Worm (Caenorhabditis elegans) whole organism, young adult: Measurements from ENCODE around the gene mig-17.

ENCODE experiments used
- B0035.1 ChIP-seq: sonication (generic microtip); optimal IDR thresholded peaks from 2 replicates; lab custom pipeline; 2016; ENCODE audit warnings: missing genetic modification characterization, mild to moderate bottlenecking, missing compliant biosample characterization, missing genotype, missing genetic modification reagents
- C17E4.6 ChIP-seq: fragments of 200-800 bp; sonication (Bioruptor generic); IDR thresholded peaks from 2 replicates; pipeline ENCODE4 v1.3.6; 2022; ENCODE audit warnings: missing genetic modification reagents, missing genetic modification characterization, missing compliant biosample characterization
- F22D6.2 ChIP-seq: sonication (generic microtip); optimal IDR thresholded peaks from 2 replicates; lab custom pipeline; 2016; ENCODE audit warnings: mild to moderate bottlenecking, missing genetic modification characterization, missing compliant biosample characterization
- F33H1.4 ChIP-seq: fragments of 200-800 bp; sonication (Bioruptor generic); IDR thresholded peaks from 2 replicates; pipeline ENCODE4 v1.3.6; 2022; ENCODE audit warnings: missing genetic modification reagents, missing genetic modification characterization, missing compliant biosample characterization
- F57C9.4 ChIP-seq: sonication (generic microtip); optimal IDR thresholded peaks from 2 replicates; lab custom pipeline; 2017; ENCODE audit warnings: mild to moderate bottlenecking, missing genetic modification characterization, missing compliant biosample characterization
- K11D2.4 ChIP-seq: fragments of 200-800 bp; sonication (Bioruptor generic); IDR thresholded peaks from 2 replicates; pipeline ENCODE4 v1.3.6; 2022; ENCODE audit warnings: missing genetic modification reagents, missing genetic modification characterization, missing compliant biosample characterization
- K12H6.12 ChIP-seq: fragments of 200-800 bp; sonication (Bioruptor generic); optimal IDR thresholded peaks from 2 replicates; lab custom pipeline; 2018; ENCODE audit warnings: mild to moderate bottlenecking, missing genetic modification characterization, missing compliant biosample characterization
- T26A5.8 ChIP-seq: sonication (generic microtip); optimal IDR thresholded peaks from 2 replicates; lab custom pipeline; 2016; ENCODE audit warnings: missing genetic modification characterization, missing compliant biosample characterization
- Y53F4B.3 ChIP-seq: fragments of 200-800 bp; sonication (Bioruptor generic); IDR thresholded peaks from 2 replicates; pipeline ENCODE4 v1.3.6; 2022; ENCODE audit warnings: missing genetic modification reagents, missing genetic modification characterization, missing compliant biosample characterization
- Y95B8A.8 ChIP-seq: fragments of 200-800 bp; sonication (Bioruptor generic); IDR thresholded peaks from 2 replicates; pipeline ENCODE4 v1.3.6; 2022; ENCODE audit warnings: missing genetic modification reagents, missing genetic modification characterization, missing compliant biosample characterization
- akir-1 ChIP-seq: fragments of 200-800 bp; sonication (Bioruptor generic); optimal IDR thresholded peaks from 2 replicates; lab custom pipeline; 2018; ENCODE audit warnings: mild to moderate bottlenecking, missing genetic modification characterization, moderate library complexity, missing compliant biosample characterization
- atf-7 ChIP-seq: sonication (generic microtip); optimal IDR thresholded peaks from 2 replicates; lab custom pipeline; 2017; ENCODE audit warnings: mild to moderate bottlenecking, missing genetic modification characterization, missing compliant biosample characterization
- attf-3 ChIP-seq: fragments of 200-800 bp; sonication (Bioruptor generic); conservative IDR thresholded peaks from 2 replicates; pipeline ENCODE4 v1.3.6; 2022; ENCODE audit warnings: missing genetic modification reagents, missing genetic modification characterization, missing compliant biosample characterization
- attf-6 ChIP-seq: fragments of 200-800 bp; sonication (Bioruptor generic); IDR thresholded peaks from 2 replicates; pipeline ENCODE4 v1.3.6; 2022; ENCODE audit warnings: missing genetic modification reagents, missing genetic modification characterization, missing compliant biosample characterization
- cebp-1 ChIP-seq, 2 experiments: fragments of 200-800 bp in 1 of 2; sonication (Bioruptor generic) in 1 of 2; sonication (generic microtip) in 1 of 2; IDR thresholded peaks in 1 of 2; optimal IDR thresholded peaks in 1 of 2; 2 replicates each; pipeline versions ENCODE4 v1.3.6 to Lab custom; 2017 to 2022; ENCODE audit warnings: missing compliant biosample characterization in 2 of 2, missing genetic modification characterization in 2 of 2, mild to moderate bottlenecking in 1 of 2, missing genetic modification reagents in 1 of 2, moderate library complexity in 1 of 2
- cebp-2 ChIP-seq: fragments of 200-800 bp; sonication (Bioruptor generic); IDR thresholded peaks from 2 replicates; pipeline ENCODE4 v1.3.6; 2022; ENCODE audit warnings: missing genetic modification characterization, missing compliant biosample characterization
- ceh-27 ChIP-seq: fragments of 200-800 bp; sonication (Bioruptor generic); optimal IDR thresholded peaks from 2 replicates; lab custom pipeline; 2018; ENCODE audit warnings: mild to moderate bottlenecking, missing genetic modification characterization, moderate library complexity, missing compliant biosample characterization
- ceh-58 ChIP-seq: fragments of 200-800 bp; sonication (Bioruptor generic); IDR thresholded peaks from 2 replicates; pipeline ENCODE4 v1.3.6; 2022; ENCODE audit warnings: missing genetic modification characterization, missing compliant biosample characterization
- ceh-91 ChIP-seq: fragments of 200-800 bp; sonication (Bioruptor generic); IDR thresholded peaks from 2 replicates; pipeline ENCODE4 v1.3.6; 2022; ENCODE audit warnings: missing genetic modification reagents, missing genetic modification characterization, missing compliant biosample characterization
- chd-7 ChIP-seq: sonication (generic microtip); optimal IDR thresholded peaks from 2 replicates; lab custom pipeline; 2016; ENCODE audit warnings: mild to moderate bottlenecking, missing genetic modification characterization, moderate library complexity, missing compliant biosample characterization
- die-1 ChIP-seq: sonication (generic microtip); optimal IDR thresholded peaks from 2 replicates; lab custom pipeline; 2016; ENCODE audit warnings: missing genotype, mild to moderate bottlenecking, missing genetic modification characterization, missing compliant biosample characterization
- efl-1 ChIP-seq: fragments of 150-350 bp; optimal IDR thresholded peaks from 2 replicates; lab custom pipeline; 2014; ENCODE audit warnings: missing biosample characterization, missing genetic modification reagents, missing genetic modification characterization
- egrh-3 ChIP-seq: fragments of 200-800 bp; sonication (Bioruptor generic); IDR thresholded peaks from 2 replicates; pipeline ENCODE4 v1.3.6; 2022; ENCODE audit warnings: missing genetic modification reagents, missing genetic modification characterization, missing compliant biosample characterization
- fkh-3 ChIP-seq: sonication (generic microtip); optimal IDR thresholded peaks from 2 replicates; lab custom pipeline; 2016; ENCODE audit warnings: mild to moderate bottlenecking, missing genetic modification characterization, missing compliant biosample characterization
- let-607 ChIP-seq, 2 experiments: fragments of 200-800 bp in 1 of 2; sonication (Bioruptor generic) in 1 of 2; sonication (generic microtip) in 1 of 2; optimal IDR thresholded peaks; 2 replicates each; lab custom pipeline; 2016 to 2018; ENCODE audit warnings: mild to moderate bottlenecking in 2 of 2, missing compliant biosample characterization in 2 of 2, missing genetic modification characterization in 2 of 2, moderate library complexity in 2 of 2, missing genotype in 1 of 2
- lin-54 ChIP-seq: fragments of 200-800 bp; sonication (Bioruptor generic); optimal IDR thresholded peaks from 2 replicates; lab custom pipeline; 2018; ENCODE audit warnings: mild to moderate bottlenecking, missing genetic modification characterization, missing compliant biosample characterization
- madf-3 ChIP-seq: fragments of 200-800 bp; sonication (Bioruptor generic); IDR thresholded peaks from 2 replicates; pipeline ENCODE4 v1.3.6; 2022; ENCODE audit warnings: missing genetic modification reagents, missing genetic modification characterization, missing compliant biosample characterization
- mxl-1 ChIP-seq: sonication (generic microtip); optimal IDR thresholded peaks from 2 replicates; lab custom pipeline; 2016; ENCODE audit warnings: missing genetic modification characterization, missing compliant biosample characterization
- nfya-2 ChIP-seq: fragments of 200-800 bp; sonication (Bioruptor generic); IDR thresholded peaks from 2 replicates; pipeline ENCODE4 v1.3.6; 2022; ENCODE audit warnings: missing genetic modification reagents, missing genetic modification characterization, missing compliant biosample characterization
- nhr-27 ChIP-seq: fragments of 200-800 bp; sonication (Bioruptor generic); optimal IDR thresholded peaks from 2 replicates; lab custom pipeline; 2018; ENCODE audit warnings: mild to moderate bottlenecking, missing genetic modification characterization, moderate library complexity, missing compliant biosample characterization
- nhr-90 ChIP-seq: sonication (generic microtip); optimal IDR thresholded peaks from 2 replicates; lab custom pipeline; 2016; ENCODE audit warnings: missing genotype, mild to moderate bottlenecking, missing genetic modification characterization, missing compliant biosample characterization
- sea-2 ChIP-seq: fragments of 200-800 bp; sonication (Bioruptor generic); IDR thresholded peaks from 2 replicates; pipeline ENCODE4 v1.3.6; 2022; ENCODE audit warnings: missing genetic modification characterization, missing compliant biosample characterization
- snpc-1.3 ChIP-seq: sonication (generic microtip); optimal IDR thresholded peaks from 2 replicates; lab custom pipeline; 2017; ENCODE audit warnings: missing genetic modification characterization, mild to moderate bottlenecking, missing compliant biosample characterization, antibody characterized with exemption, moderate library complexity, missing genotype, missing genetic modification reagents; ENCODE audit not compliant: insufficient read depth
- snpc-3.4 ChIP-seq: sonication (generic microtip); optimal IDR thresholded peaks from 2 replicates; lab custom pipeline; 2017; ENCODE audit warnings: missing genetic modification characterization, mild to moderate bottlenecking, missing compliant biosample characterization, antibody characterized with exemption, moderate library complexity, missing genotype, missing genetic modification reagents
- somi-1 ChIP-seq: fragments of 200-800 bp; sonication (Bioruptor generic); optimal IDR thresholded peaks from 2 replicates; lab custom pipeline; 2018; ENCODE audit warnings: mild to moderate bottlenecking, missing genetic modification characterization, missing compliant biosample characterization
- tlf-1 ChIP-seq: fragments of 200-800 bp; sonication (Bioruptor generic); optimal IDR thresholded peaks from 2 replicates; lab custom pipeline; 2018; ENCODE audit warnings: mild to moderate bottlenecking, missing genetic modification characterization, missing compliant biosample characterization
- unc-62 ChIP-seq: fragments of 150-350 bp; optimal IDR thresholded peaks from 2 replicates; lab custom pipeline; 2014; ENCODE audit warnings: missing biosample characterization, missing genetic modification reagents, missing genetic modification characterization
- xnd-1 ChIP-seq: sonication (generic microtip); optimal IDR thresholded peaks from 2 replicates; lab custom pipeline; 2016; ENCODE audit warnings: missing genotype, missing genetic modification reagents, missing genetic modification characterization, missing compliant biosample characterization
- ztf-18 ChIP-seq: sonication (generic microtip); optimal IDR thresholded peaks from 2 replicates; lab custom pipeline; 2016; ENCODE audit warnings: missing genotype, mild to moderate bottlenecking, missing genetic modification characterization, missing compliant biosample characterization
- ztf-25 ChIP-seq: fragments of 200-800 bp; sonication (Bioruptor generic); IDR thresholded peaks from 2 replicates; pipeline ENCODE4 v1.3.6; 2022; ENCODE audit warnings: missing genetic modification reagents, missing genetic modification characterization, missing compliant biosample characterization
- ztf-26 ChIP-seq: sonication (generic microtip); optimal IDR thresholded peaks from 2 replicates; lab custom pipeline; 2017; ENCODE audit warnings: missing genetic modification characterization, missing compliant biosample characterization

The mig-17 gene

DNA sequence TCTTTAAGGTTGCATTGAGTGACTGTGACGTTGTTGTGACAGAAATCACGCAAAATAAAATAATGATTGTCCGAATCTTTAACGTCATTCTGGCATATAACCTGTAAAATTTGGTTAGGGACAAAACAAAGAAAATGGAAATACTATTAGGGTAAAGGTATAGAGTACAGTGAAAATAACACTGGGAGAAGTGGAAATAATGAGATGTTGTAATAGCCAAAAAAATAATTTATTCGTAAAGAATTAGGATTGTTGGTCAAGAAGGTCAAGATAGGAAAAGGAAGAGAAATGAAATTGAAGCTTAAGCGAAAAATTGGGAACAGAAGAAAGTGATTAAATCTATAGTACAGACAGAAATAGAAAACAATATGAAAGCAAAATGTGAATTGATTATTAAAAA lies 31.4 kb upstream of the mig-17 start, which contains the start of gene deg-3:
TSS of gene deg-3 (minus strand) at position 101 of the 400 bp plus-strand sequence.
- TF ChIP-seq F57C9.4 (no peak), Y95B8A.8 (GFP tag; lab: Robert Waterston, UW) (no peak), mxl-1 (no peak), C17E4.6 (GFP tag; lab: Robert Waterston, UW) (no peak), akir-1 (GFP tag; lab: Kevin White, UChicago) (no peak), ceh-91 (no peak), tlf-1 (GFP tag; lab: Kevin White, UChicago) (no peak)

DNA sequence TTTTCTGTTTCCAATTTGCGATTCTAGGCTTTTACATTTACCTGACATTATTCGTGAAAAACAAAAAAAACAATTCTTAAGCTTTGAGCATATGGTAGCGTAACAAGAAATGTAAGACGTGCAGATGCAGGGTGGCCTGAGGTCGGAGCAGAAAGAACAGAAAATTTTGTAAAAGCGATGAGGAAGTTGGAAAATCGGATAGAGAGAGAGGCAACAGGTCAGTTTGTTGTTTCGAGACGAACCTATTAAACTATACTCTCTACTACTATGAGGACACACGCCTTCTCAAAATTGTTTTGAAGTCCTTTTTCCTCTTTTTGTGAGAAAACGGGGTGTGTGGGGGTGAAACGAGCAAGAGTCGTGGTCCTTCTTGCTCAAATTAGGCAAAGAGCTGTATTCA lies 24.9 kb upstream of the mig-17 start, which contains the start of gene des-2:
TSS of gene des-2 (minus strand) at position 101 of the 400 bp plus-strand sequence.
- TF ChIP-seq tlf-1 (GFP tag; lab: Kevin White, UChicago) (no peak), let-607 (tag; optimal IDR thresholded peaks at IDR 0.05; lab: Kevin White, UChicago) (no peak), B0035.1 (tag; lab: Kevin White, UChicago) (no peak), egrh-3 (GFP tag; lab: Robert Waterston, UW) (no peak), ztf-25 (GFP tag; lab: Robert Waterston, UW) (no peak)
- TF ChIP-seq, all 124 proteins: peak for 0

DNA sequence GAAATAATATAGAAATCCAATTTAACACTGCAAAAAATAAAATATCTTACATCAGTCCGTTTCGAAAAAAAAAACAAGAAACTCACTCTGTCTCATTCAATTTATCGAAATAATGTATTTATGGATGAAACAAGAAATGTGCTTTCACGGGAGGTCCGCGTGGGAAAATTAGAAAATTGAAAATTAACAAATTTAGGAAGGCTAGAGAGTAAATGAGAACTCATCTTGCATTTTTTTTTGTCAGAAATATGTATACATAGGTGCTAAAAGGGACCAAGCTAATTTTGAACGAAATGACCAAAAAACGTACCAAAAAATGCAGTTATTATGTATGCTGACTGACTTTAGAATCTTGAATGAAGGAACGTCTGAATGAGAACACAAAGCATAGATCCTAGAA lies 21.9 kb upstream of the mig-17 start, which contains the start of gene T26H10.2:
TSS of gene T26H10.2 (minus strand) at position 101 of the 400 bp plus-strand sequence.
- TF ChIP-seq xnd-1 (tag; lab: Kevin White, UChicago) = no peak
- TF ChIP-seq cebp-1 (GFP tag; IDR thresholded peaks at IDR 0.05; lab: Robert Waterston, UW) = no peak
- no peak for TF ChIP-seq cebp-1 (tag; optimal IDR thresholded peaks at IDR 0.05; lab: Kevin White, UChicago)
- TF ChIP-seq F33H1.4 (GFP tag; lab: Robert Waterston, UW) = no peak
- TF ChIP-seq efl-1 (GFP tag; lab: Kevin White, UChicago) = no peak
- TF ChIP-seq ceh-91 = no peak
- no peak for TF ChIP-seq T26A5.8
- no peak for TF ChIP-seq somi-1 (GFP tag; lab: Kevin White, UChicago)
- TF ChIP-seq die-1 (tag; lab: Kevin White, UChicago) = no peak
- TF ChIP-seq Y53F4B.3 (GFP tag; lab: Robert Waterston, UW) = no peak
- no peak for TF ChIP-seq B0035.1 (tag; lab: Kevin White, UChicago)
- no peak for TF ChIP-seq ztf-26 (tag; lab: Kevin White, UChicago)
- TF ChIP-seq K12H6.12 (tag; lab: Kevin White, UChicago) = no peak
- TF ChIP-seq atf-7 (tag; lab: Kevin White, UChicago) = no peak
- no peak for TF ChIP-seq nhr-27

ce11 chrV:11428728-11429127 lies 17.8 kb upstream of the mig-17 start:
- TF ChIP-seq let-607 (tag; optimal IDR thresholded peaks at IDR 0.05; lab: Kevin White, UChicago) (no peak), madf-3 (GFP tag; lab: Robert Waterston, UW) (no peak), lin-54 (no peak), attf-6 (no peak), fkh-3 (no peak), B0035.1 (tag; lab: Kevin White, UChicago) (no peak), sea-2 (GFP tag; lab: Robert Waterston, UW) (no peak), chd-7 (tag; lab: Kevin White, UChicago) (no peak)

DNA sequence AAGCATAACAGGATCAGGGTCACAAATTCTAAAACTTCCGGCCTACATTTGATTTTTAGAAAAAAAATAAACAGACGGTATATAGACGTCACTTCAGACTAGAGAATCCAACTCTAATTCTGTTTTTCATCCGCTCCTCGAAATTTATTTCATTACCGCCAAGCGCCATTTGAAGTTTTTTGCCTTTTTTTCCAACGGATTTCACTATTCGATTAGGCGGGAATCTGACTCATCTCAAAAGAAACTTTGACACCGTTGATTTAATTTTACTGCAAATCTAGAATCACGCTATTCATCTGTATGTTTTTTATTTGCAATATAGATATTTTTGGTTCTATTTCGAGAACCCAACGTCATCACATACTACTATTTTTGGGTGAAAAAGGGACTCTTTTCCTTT lies 15.7 kb upstream of the mig-17 start:
- TF ChIP-seq F22D6.2 (tag; lab: Kevin White, UChicago) = no peak
- TF ChIP-seq ceh-27 (GFP tag; lab: Kevin White, UChicago) = no peak
- no peak for TF ChIP-seq K11D2.4 (GFP tag; lab: Robert Waterston, UW)
- TF ChIP-seq C17E4.6 (GFP tag; lab: Robert Waterston, UW) = no peak
- TF ChIP-seq nfya-2 = no peak
- TF ChIP-seq snpc-3.4 (tag; lab: Kevin White, UChicago) = no peak
- no peak for TF ChIP-seq nhr-90 (tag; lab: Kevin White, UChicago)
- no peak for TF ChIP-seq ztf-25 (GFP tag; lab: Robert Waterston, UW)
- TF ChIP-seq cebp-2 = no peak
- TF ChIP-seq ztf-18 (tag; lab: Kevin White, UChicago) = no peak
- no peak for TF ChIP-seq xnd-1 (tag; lab: Kevin White, UChicago)
- TF ChIP-seq ceh-58 (GFP tag; lab: Robert Waterston, UW) = no peak
- TF ChIP-seq unc-62 (GFP tag; lab: Kevin White, UChicago) = no peak
- TF ChIP-seq snpc-1.3 = no peak
- no peak for TF ChIP-seq attf-3
